Fruit fly (Drosophila melanogaster): ENCODE data around the gene CG42747.

DNA sequence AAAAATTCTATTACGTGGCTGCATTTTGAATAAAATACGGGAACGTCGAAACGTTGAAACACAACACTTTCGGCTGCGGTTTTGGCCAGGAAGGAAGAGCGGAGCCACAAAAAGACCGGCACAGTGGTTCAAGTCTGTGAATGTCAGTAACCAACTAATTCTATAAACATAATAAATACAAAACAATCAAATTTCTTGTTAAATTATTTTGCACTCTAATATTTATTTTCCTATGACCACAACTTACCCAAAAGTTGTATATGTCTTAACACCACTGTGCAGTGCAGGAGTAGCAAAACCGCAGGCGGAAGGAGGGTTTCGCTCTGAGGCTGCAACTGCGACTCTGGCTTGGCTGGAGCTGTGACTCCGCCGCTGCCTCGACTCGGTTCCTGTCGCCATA is 36.8 kb upstream of the CG42747 start:
- TF ChIP-seq Dip2 (GFP tag; IDR thresholded peaks at IDR 0.05) = no peak
- no peak for TF ChIP-seq CG16863 (GFP tag; optimal IDR thresholded peaks at IDR 0.05)
- no peak for TF ChIP-seq CG4854 (GFP tag; optimal IDR thresholded peaks at IDR 0.05)
- no peak for TF ChIP-seq dmrt11E (tag; optimal IDR thresholded peaks at IDR 0.05)
- TF ChIP-seq CG12659 (GFP tag; optimal IDR thresholded peaks at IDR 0.05) = no peak
- TF ChIP-seq CG10209 (GFP tag; optimal IDR thresholded peaks at IDR 0.05) = no peak
